Fruit fly (Drosophila melanogaster): ENCODE data around the gene CG10097.

DNA sequence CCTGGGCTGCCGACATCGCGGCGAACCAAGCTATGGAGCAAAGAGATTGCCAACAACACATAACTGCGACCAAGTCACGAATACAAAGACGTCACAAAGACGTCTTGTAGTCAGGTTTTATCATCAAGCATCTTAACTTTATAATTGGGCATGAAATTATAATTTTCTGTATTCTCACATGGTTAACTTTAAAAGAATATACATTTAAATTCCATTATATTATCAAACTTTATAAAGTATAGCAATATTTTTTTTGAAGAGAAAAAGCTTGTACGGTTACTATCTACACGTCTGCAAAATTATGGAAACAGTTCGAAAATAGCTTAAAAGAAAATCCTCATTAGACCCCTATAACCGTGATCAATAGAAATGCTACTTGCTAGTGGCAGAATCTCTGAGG, 43.8 kb downstream of the CG10097 start, which contains the start of gene CG10041:
- TF ChIP-seq CG34367 (tag; optimal IDR thresholded peaks at IDR 0.05) (no peak), CG8159 (tag; optimal IDR thresholded peaks at IDR 0.05) (no peak), Pif1A (GFP tag; optimal IDR thresholded peaks at IDR 0.05) (no peak)
